Worm (Caenorhabditis elegans): ENCODE data around the gene F56H9.8.

DNA sequence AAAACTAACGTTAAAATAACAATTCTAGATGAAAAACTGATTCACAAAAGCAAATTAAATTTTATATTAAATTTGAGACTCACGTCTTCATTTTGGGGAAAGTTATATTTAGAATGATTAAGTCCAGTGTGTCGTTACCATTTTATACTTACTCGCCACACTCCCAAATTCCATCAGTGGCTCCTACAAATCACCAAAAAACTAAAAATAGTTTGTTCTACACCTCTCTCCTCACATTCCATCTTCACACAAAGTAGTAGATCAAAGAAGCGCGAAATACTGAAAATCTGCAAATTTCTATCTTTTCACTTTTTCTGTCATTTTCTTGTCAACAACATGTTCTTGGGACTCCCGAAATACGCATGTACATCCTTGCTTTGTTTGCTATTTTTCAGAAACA lies 35.7 kb upstream of the F56H9.8 start, which contains the start of gene ZC116.5:
- TF ChIP-seq tbx-2 (tag; optimal IDR thresholded peaks at IDR 0.05), result no peak
- no peak for TF ChIP-seq sox-2 (GFP tag; IDR thresholded peaks at IDR 0.05)
- no peak for TF ChIP-seq ceh-9 (tag; optimal IDR thresholded peaks at IDR 0.05)
- no peak for TF ChIP-seq ceh-24 (tag; optimal IDR thresholded peaks at IDR 0.05)
- TF ChIP-seq ama-1 (optimal IDR thresholded peaks at IDR 0.05), result no peak
- TF ChIP-seq unc-42 (tag; optimal IDR thresholded peaks at IDR 0.05), result no peak
- TF ChIP-seq odd-2 (tag; optimal IDR thresholded peaks at IDR 0.05), result no peak
- TF ChIP-seq unc-86 (tag; optimal IDR thresholded peaks at IDR 0.05), result no peak
